Worm (Caenorhabditis elegans) whole organism, L2 larva: ENCODE results near the gene lnp-1.

Source experiments
- elt-3 ChIP-seq: sonication (generic microtip); optimal IDR thresholded peaks from 2 replicates; lab custom pipeline; 2017; ENCODE audit warnings: missing biosample characterization, missing genetic modification characterization
- nhr-12 ChIP-seq: fragments of 150-350 bp; optimal IDR thresholded peaks from 2 replicates; lab custom pipeline; 2014; ENCODE audit warnings: missing biosample characterization, missing genetic modification characterization
- nhr-25 ChIP-seq: fragments of 150-350 bp; sonication (generic microtip); optimal IDR thresholded peaks from 3 replicates; lab custom pipeline; 2014; ENCODE audit warnings: missing biosample characterization, missing genetic modification characterization
- snpc-4 ChIP-seq: fragments of 150-350 bp; optimal IDR thresholded peaks from 2 replicates; lab custom pipeline; 2014; ENCODE audit warnings: missing biosample characterization, missing genetic modification characterization

DNA sequence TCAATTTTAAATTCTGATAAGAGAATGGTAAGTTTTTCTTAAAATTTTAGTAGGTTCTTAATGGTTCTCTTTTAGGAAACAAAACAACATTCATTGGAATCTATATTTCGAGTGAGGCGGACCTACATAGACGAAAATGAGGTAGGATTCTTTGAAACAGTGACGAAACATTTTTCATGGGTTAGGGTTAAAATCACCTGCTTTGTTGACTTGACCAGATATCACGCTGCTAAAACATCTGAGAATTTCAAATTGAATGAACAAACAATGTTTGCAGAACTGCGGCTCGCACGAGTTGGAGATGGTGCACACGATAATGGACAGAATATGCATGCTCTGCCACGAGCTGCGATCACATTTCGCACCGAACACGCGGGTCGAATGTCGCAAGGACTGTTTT lies 26.3 kb upstream of the lnp-1 start:
- no peak for TF ChIP-seq nhr-25 (tag; lab: Kevin White, UChicago)
- no peak for TF ChIP-seq nhr-12
- TF ChIP-seq elt-3, result no peak
- no peak for TF ChIP-seq snpc-4 (tag; lab: Kevin White, UChicago)
